Worm (Caenorhabditis elegans) whole organism, L1 larva: ENCODE results near the gene sds-22.

Source experiments
- C04F5.9 ChIP-seq: sonication (generic microtip); optimal IDR thresholded peaks from 2 replicates; lab custom pipeline; 2016; ENCODE audit warnings: missing genetic modification characterization, missing compliant biosample characterization
- C16A3.4 ChIP-seq: fragments of 150-350 bp; optimal IDR thresholded peaks from 2 replicates; lab custom pipeline; 2014; ENCODE audit warnings: missing biosample characterization, missing genetic modification characterization
- C34B4.2 ChIP-seq: sonication (generic microtip); optimal IDR thresholded peaks from 2 replicates; lab custom pipeline; 2017; ENCODE audit warnings: mild to moderate bottlenecking, missing genetic modification characterization, missing compliant biosample characterization
- F16B12.6 ChIP-seq: fragments of 150-350 bp; optimal IDR thresholded peaks from 2 replicates; lab custom pipeline; 2014; ENCODE audit warnings: missing biosample characterization, missing genetic modification characterization
- aha-1 ChIP-seq: fragments of 150-350 bp; optimal IDR thresholded peaks from 2 replicates; lab custom pipeline; 2014; ENCODE audit warnings: missing biosample characterization, missing genetic modification characterization
- alr-1 ChIP-seq: fragments of 200-800 bp; sonication (Bioruptor generic); optimal IDR thresholded peaks from 2 replicates; lab custom pipeline; 2018; ENCODE audit warnings: borderline replicate concordance, mild to moderate bottlenecking, missing genetic modification characterization, missing compliant biosample characterization
- blmp-1 ChIP-seq: fragments of 150-350 bp; optimal IDR thresholded peaks from 2 replicates; lab custom pipeline; 2014; ENCODE audit warnings: missing biosample characterization, missing genetic modification characterization
- ceh-63 ChIP-seq: fragments of 200-800 bp; sonication (Bioruptor generic); optimal IDR thresholded peaks from 2 replicates; lab custom pipeline; 2018; ENCODE audit warnings: mild to moderate bottlenecking, missing genetic modification characterization, missing compliant biosample characterization
- ceh-88 ChIP-seq: fragments of 200-800 bp; sonication (Bioruptor generic); IDR thresholded peaks from 2 replicates; pipeline ENCODE4 v1.3.6; 2022; ENCODE audit warnings: missing genetic modification characterization, missing compliant biosample characterization
- ceh-90 ChIP-seq: sonication (generic microtip); optimal IDR thresholded peaks from 2 replicates; lab custom pipeline; 2016; ENCODE audit warnings: missing genetic modification characterization, missing compliant biosample characterization
- ces-1 ChIP-seq: fragments of 150-350 bp; optimal IDR thresholded peaks from 2 replicates; lab custom pipeline; 2014; ENCODE audit warnings: missing biosample characterization, missing genetic modification reagents, missing genetic modification characterization
- dsc-1 ChIP-seq: sonication (generic microtip); optimal IDR thresholded peaks from 2 replicates; lab custom pipeline; 2016; ENCODE audit warnings: mild to moderate bottlenecking, missing genetic modification characterization, missing compliant biosample characterization
- efl-3 ChIP-seq: fragments of 200-800 bp; sonication (Bioruptor generic); optimal IDR thresholded peaks from 2 replicates; lab custom pipeline; 2018; ENCODE audit warnings: mild to moderate bottlenecking, missing genetic modification characterization, missing compliant biosample characterization
- elt-3 ChIP-seq, 6 experiments: fragments of 150-350 bp in 1 of 6; sonication (generic microtip); optimal IDR thresholded peaks; 2 replicates each; lab custom pipeline; 2017 to 2018; ENCODE audit warnings: missing biosample characterization in 6 of 6, missing genetic modification characterization in 6 of 6, inconsistent platforms in 1 of 6
- ets-5 ChIP-seq: fragments of 200-800 bp; sonication (Bioruptor generic); IDR thresholded peaks from 2 replicates; pipeline ENCODE4 v1.3.6; 2022; ENCODE audit warnings: missing genetic modification characterization, missing compliant biosample characterization
- fkh-10 ChIP-seq: sonication (generic microtip); optimal IDR thresholded peaks from 2 replicates; lab custom pipeline; 2017; ENCODE audit warnings: missing biosample characterization, missing genetic modification reagents, missing genetic modification characterization
- fkh-8 ChIP-seq: sonication (generic microtip); optimal IDR thresholded peaks from 2 replicates; lab custom pipeline; 2016; ENCODE audit warnings: mild to moderate bottlenecking, missing genetic modification characterization, missing compliant biosample characterization
- fos-1 ChIP-seq: fragments of 150-350 bp; optimal IDR thresholded peaks from 2 replicates; lab custom pipeline; 2014; ENCODE audit warnings: missing biosample characterization, missing genetic modification characterization
- irx-1 ChIP-seq: sonication (generic microtip); optimal IDR thresholded peaks from 2 replicates; lab custom pipeline; 2016; ENCODE audit warnings: missing genetic modification characterization, missing compliant biosample characterization
- lin-13 ChIP-seq: fragments of 150-350 bp; optimal IDR thresholded peaks from 2 replicates; lab custom pipeline; 2014; ENCODE audit warnings: missing biosample characterization, missing genetic modification reagents, missing genetic modification characterization
- lin-14 ChIP-seq: fragments of 200-800 bp; sonication (Bioruptor generic); optimal IDR thresholded peaks from 2 replicates; lab custom pipeline; 2018; ENCODE audit warnings: mild to moderate bottlenecking, missing genetic modification characterization, moderate library complexity, missing compliant biosample characterization
- lin-35 ChIP-seq, 2 experiments: fragments of 150-350 bp; optimal IDR thresholded peaks; 2 replicates each; lab custom pipeline; 2014; ENCODE audit warnings: missing biosample characterization in 2 of 2, missing genetic modification characterization in 2 of 2, missing genetic modification reagents in 2 of 2
- lin-39 ChIP-seq: fragments of 150-350 bp; optimal IDR thresholded peaks from 2 replicates; lab custom pipeline; 2014; ENCODE audit warnings: missing biosample characterization, missing genetic modification reagents, missing genetic modification characterization
- lir-3 ChIP-seq: sonication (generic microtip); optimal IDR thresholded peaks from 2 replicates; lab custom pipeline; 2016; ENCODE audit warnings: mild to moderate bottlenecking, missing genetic modification characterization, moderate library complexity, missing compliant biosample characterization; ENCODE audit not compliant: poor library complexity
- lsy-2 ChIP-seq, 2 experiments: fragments of 150-350 bp; optimal IDR thresholded peaks; 2 replicates each; lab custom pipeline; 2014; ENCODE audit warnings: missing biosample characterization in 2 of 2, missing genetic modification characterization in 2 of 2
- nhr-11 ChIP-seq: fragments of 150-350 bp; optimal IDR thresholded peaks from 2 replicates; lab custom pipeline; 2014; ENCODE audit warnings: missing biosample characterization, missing genetic modification characterization
- nhr-20 ChIP-seq: sonication (generic microtip); optimal IDR thresholded peaks from 2 replicates; lab custom pipeline; 2016; ENCODE audit warnings: mild to moderate bottlenecking, missing genetic modification characterization, missing compliant biosample characterization
- nhr-28 ChIP-seq: fragments of 150-350 bp; optimal IDR thresholded peaks from 2 replicates; lab custom pipeline; 2014; ENCODE audit warnings: missing biosample characterization, missing genetic modification characterization
- nhr-71 ChIP-seq: sonication (generic microtip); optimal IDR thresholded peaks from 2 replicates; lab custom pipeline; 2016; ENCODE audit warnings: mild to moderate bottlenecking, missing genetic modification characterization, moderate library complexity, missing compliant biosample characterization
- nhr-76 ChIP-seq: sonication (generic microtip); optimal IDR thresholded peaks from 2 replicates; lab custom pipeline; 2017; ENCODE audit warnings: missing biosample characterization, missing genetic modification characterization
- nhr-84 ChIP-seq: sonication (generic microtip); optimal IDR thresholded peaks from 2 replicates; lab custom pipeline; 2017; ENCODE audit warnings: missing biosample characterization, missing genetic modification characterization
- nhr-85 ChIP-seq: sonication (generic microtip); peaks from one replicate; lab custom pipeline; 2016; ENCODE audit warnings: missing genetic modification characterization, inconsistent platforms, missing compliant biosample characterization
- nhr-90 ChIP-seq: sonication (generic microtip); optimal IDR thresholded peaks from 2 replicates; lab custom pipeline; 2016; ENCODE audit warnings: mild to moderate bottlenecking, missing genetic modification characterization, missing compliant biosample characterization; ENCODE audit not compliant: poor library complexity
- pag-3 ChIP-seq: sonication (generic microtip); optimal IDR thresholded peaks from 2 replicates; lab custom pipeline; 2017; ENCODE audit warnings: missing genetic modification characterization, mild to moderate bottlenecking, missing compliant biosample characterization, antibody characterized with exemption, borderline replicate concordance; ENCODE audit not compliant: insufficient read depth
- pax-3 ChIP-seq: fragments of 200-800 bp; sonication (Bioruptor generic); optimal IDR thresholded peaks from 2 replicates; lab custom pipeline; 2018; ENCODE audit warnings: mild to moderate bottlenecking, missing genetic modification characterization, moderate library complexity, missing compliant biosample characterization
- pqm-1 ChIP-seq: sonication (generic microtip); optimal IDR thresholded peaks from 3 replicates; lab custom pipeline; 2017; ENCODE audit warnings: missing biosample characterization, missing genetic modification characterization
- rnt-1 ChIP-seq: sonication (generic microtip); optimal IDR thresholded peaks from 2 replicates; lab custom pipeline; 2016; ENCODE audit warnings: mild to moderate bottlenecking, missing genetic modification characterization, moderate library complexity, missing compliant biosample characterization
- skn-1 ChIP-seq: fragments of 150-350 bp; optimal IDR thresholded peaks from 2 replicates; lab custom pipeline; 2014; ENCODE audit warnings: missing biosample characterization, missing genetic modification characterization
- snu-23 ChIP-seq: sonication (generic microtip); optimal IDR thresholded peaks from 2 replicates; lab custom pipeline; 2016; ENCODE audit warnings: missing genetic modification characterization, missing compliant biosample characterization
- sptf-1 ChIP-seq: fragments of 150-350 bp; optimal IDR thresholded peaks from 2 replicates; lab custom pipeline; 2014; ENCODE audit warnings: missing biosample characterization, missing genetic modification characterization
- tbx-2 ChIP-seq: sonication (generic microtip); optimal IDR thresholded peaks from 2 replicates; lab custom pipeline; 2016; ENCODE audit warnings: missing genetic modification characterization, missing compliant biosample characterization
- tlp-1 ChIP-seq: fragments of 150-350 bp; optimal IDR thresholded peaks from 2 replicates; lab custom pipeline; 2014; ENCODE audit warnings: missing biosample characterization, missing genetic modification characterization
- unc-30 ChIP-seq: sonication (generic microtip); optimal IDR thresholded peaks from 2 replicates; lab custom pipeline; 2017; ENCODE audit warnings: missing biosample characterization, missing genetic modification characterization
- unc-86 ChIP-seq: sonication (generic microtip); optimal IDR thresholded peaks from 2 replicates; lab custom pipeline; 2016; ENCODE audit warnings: missing genetic modification characterization, missing compliant biosample characterization
- unc-98 ChIP-seq: fragments of 200-800 bp; sonication (Bioruptor generic); IDR thresholded peaks from 2 replicates; pipeline ENCODE4 v1.3.6; 2022; ENCODE audit warnings: missing genetic modification characterization, missing compliant biosample characterization
- vab-15 ChIP-seq: sonication (generic microtip); optimal IDR thresholded peaks from 2 replicates; lab custom pipeline; 2017; ENCODE audit warnings: missing genotype, mild to moderate bottlenecking, missing genetic modification characterization, missing compliant biosample characterization
- xbp-1 ChIP-seq: sonication (generic microtip); optimal IDR thresholded peaks from 2 replicates; lab custom pipeline; 2016; ENCODE audit warnings: missing genetic modification characterization, missing compliant biosample characterization
- zag-1 ChIP-seq: fragments of 150-350 bp; optimal IDR thresholded peaks from 2 replicates; lab custom pipeline; 2014; ENCODE audit warnings: missing biosample characterization, missing genetic modification characterization
- ztf-4 ChIP-seq: fragments of 150-350 bp; optimal IDR thresholded peaks from 2 replicates; lab custom pipeline; 2014; ENCODE audit warnings: missing biosample characterization, missing genetic modification characterization

Gene sds-22

ce11 chrII:7857485-7858010 is 653 bp upstream of the sds-22 start, which contains the start of the genes cec-3 and T09A5.15 (continued):
- TF ChIP-seq nhr-20 (tag; lab: Kevin White, UChicago) = peak; percentile 61
- TF ChIP-seq unc-86 (tag; lab: Kevin White, UChicago) = peak; percentile 11
- peak; percentile 56 for TF ChIP-seq lin-14 (GFP tag; lab: Kevin White, UChicago)
- TF ChIP-seq skn-1 (tag; lab: Kevin White, UChicago) = peak; percentile 45
- peak; percentile 36 for TF ChIP-seq blmp-1 (tag; lab: Kevin White, UChicago)
- peak; percentile 47 for TF ChIP-seq dsc-1 (tag; lab: Kevin White, UChicago)
- peak; percentile 18 for TF ChIP-seq F16B12.6 (tag; lab: Kevin White, UChicago)
- peak; percentile 77 for TF ChIP-seq nhr-71
- TF ChIP-seq nhr-85 (tag; lab: Kevin White, UChicago) = peak; percentile 40
- peak; percentile 23 for TF ChIP-seq C04F5.9 (tag; lab: Kevin White, UChicago)
- TF ChIP-seq pax-3 = peak; percentile 56
- peak; percentile 66 for TF ChIP-seq C16A3.4 (tag; lab: Kevin White, UChicago)
- no peak for TF ChIP-seq pqm-1 (tag; lab: Kevin White, UChicago)
- no peak for TF ChIP-seq aha-1
- TF ChIP-seq lin-39 (tag; lab: Kevin White, UChicago) = no peak
- peak; percentile 56 for TF ChIP-seq xbp-1 (tag; lab: Kevin White, UChicago)
- TF ChIP-seq C34B4.2 (tag; lab: Kevin White, UChicago) = no peak
- TF ChIP-seq irx-1 (tag; lab: Kevin White, UChicago) = peak; percentile 8
- no peak for TF ChIP-seq efl-3 (GFP tag; lab: Kevin White, UChicago)
- TF ChIP-seq lir-3 (tag; lab: Kevin White, UChicago) = peak; percentile 55
- peak; percentile 48; the same call in 1 of the 2 replicates for TF ChIP-seq ceh-88

DNA sequence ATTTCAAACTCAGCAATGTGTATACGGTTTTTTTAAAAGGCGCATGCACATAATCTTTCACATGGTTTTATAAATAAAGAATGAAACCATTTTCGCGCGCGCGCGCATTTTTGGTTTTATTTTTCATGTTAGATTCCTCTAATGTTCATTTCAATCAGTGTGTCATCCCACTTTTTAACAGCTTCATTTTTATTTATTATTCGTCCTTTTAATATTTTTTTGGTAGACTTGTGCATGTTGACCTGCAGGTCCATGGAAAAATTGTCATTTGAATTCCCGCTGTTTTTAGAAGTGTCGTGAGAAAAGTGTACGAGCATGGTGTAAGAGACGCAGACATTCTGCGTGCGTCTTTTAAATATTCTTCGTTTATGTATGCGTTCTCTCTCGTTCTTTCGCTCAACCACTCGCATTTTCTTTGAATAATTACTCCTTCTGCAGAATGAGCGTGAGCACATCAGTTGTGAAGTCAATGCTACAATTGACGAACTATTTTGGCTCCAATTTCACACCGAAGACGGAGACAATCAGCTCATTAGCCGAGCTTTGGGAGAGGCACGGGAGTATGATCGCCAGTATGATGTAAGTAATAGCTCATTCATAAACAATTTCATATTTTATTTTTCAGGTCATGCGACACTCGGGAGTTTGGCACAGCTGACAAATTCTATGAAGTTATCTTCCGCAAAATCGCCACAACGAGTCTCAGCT is 2.2 kb downstream of the sds-22 start, which contains the start of gene lin-5:
lin-5 (plus strand) TSS at position 354 of the 708 bp plus-strand sequence.
- TF ChIP-seq nhr-76 (no peak), sptf-1 (tag; lab: Kevin White, UChicago) (no peak), nhr-20 (tag; lab: Kevin White, UChicago) (peak; percentile 23), pqm-1 (tag; lab: Kevin White, UChicago) (no peak), vab-15 (no peak), C04F5.9 (tag; lab: Kevin White, UChicago) (no peak), lin-13 (GFP tag; lab: Kevin White, UChicago) (no peak), alr-1 (tag; lab: Kevin White, UChicago) (peak; percentile 16), zag-1 (tag; lab: Kevin White, UChicago) (no peak), efl-3 (GFP tag; lab: Kevin White, UChicago) (no peak), unc-30 (tag; lab: Kevin White, UChicago) (no peak), rnt-1 (tag; lab: Kevin White, UChicago) (no peak), C34B4.2 (tag; lab: Kevin White, UChicago) (no peak), nhr-84 (tag; lab: Kevin White, UChicago) (no peak), ceh-90 (tag; lab: Kevin White, UChicago) (no peak), ceh-63 (GFP tag; lab: Kevin White, UChicago) (no peak), lsy-2 (tag; optimal IDR thresholded peaks at IDR 0.05; lab: Kevin White, UChicago) (peak; percentile 66 to 79), unc-98 (GFP tag; lab: Robert Waterston, UW) (no peak), fkh-10 (no peak), ces-1 (GFP tag; lab: Kevin White, UChicago) (no peak), nhr-28 (tag; lab: Kevin White, UChicago) (no peak), pax-3 (no peak), F16B12.6 (tag; lab: Kevin White, UChicago) (peak; percentile 65), C16A3.4 (tag; lab: Kevin White, UChicago) (no peak), tlp-1 (tag; lab: Kevin White, UChicago) (no peak), nhr-11 (tag; lab: Kevin White, UChicago) (no peak), tbx-2 (no peak), pag-3 (tag; lab: Kevin White, UChicago) (no peak), nhr-71 (peak; percentile 58), fkh-8 (peak; percentile 74), ztf-4 (no peak), snu-23 (peak; percentile 51), elt-3 (tag; optimal IDR thresholded peaks at IDR 0.05; lab: Kevin White, UChicago) (no peak), nhr-90 (tag; lab: Kevin White, UChicago) (no peak), fos-1 (tag; lab: Kevin White, UChicago) (no peak), irx-1 (tag; lab: Kevin White, UChicago) (no peak), lin-35 (GFP tag; optimal IDR thresholded peaks at IDR 0.05; lab: Kevin White, UChicago) (peak; percentile 93 to 94), ets-5 (GFP tag; lab: Robert Waterston, UW) (no peak)
